Fruit fly (Drosophila melanogaster) whole organism, pupa: ENCODE data around the gene CG6125.
A peak's percentile ranks its signal among the peaks of the same experiment; 100 is the strongest.

Experiments
- CG10348 ChIP-seq: fragments of 200-800 bp; sonication (Bioruptor generic); IDR thresholded peaks from 2 replicates; pipeline ENCODE4 v1.3.6; 2022; ENCODE audit warnings: missing biosample characterization, missing genetic modification characterization
- CG12605 ChIP-seq: fragments of 200-800 bp; sonication (Bioruptor generic); IDR thresholded peaks from 2 replicates; pipeline ENCODE4 v1.3.6; 2022; ENCODE audit warnings: missing biosample characterization, missing genetic modification characterization
- CG13204 ChIP-seq: fragments of 200-800 bp; sonication (Bioruptor generic); optimal IDR thresholded peaks from 2 replicates; lab custom pipeline; 2018; ENCODE audit warnings: missing biosample characterization, mild to moderate bottlenecking, missing genetic modification characterization, moderate library complexity
- CG14655 ChIP-seq: fragments of 200-800 bp; sonication (Bioruptor generic); optimal IDR thresholded peaks from 3 replicates; lab custom pipeline; 2017; ENCODE audit warnings: mild to moderate bottlenecking, missing biosample characterization, missing genetic modification reagents, missing genetic modification characterization
- CG15710 ChIP-seq: fragments of 200-800 bp; sonication (Bioruptor generic); optimal IDR thresholded peaks from 2 replicates; lab custom pipeline; 2018; ENCODE audit warnings: missing biosample characterization, mild to moderate bottlenecking, missing genetic modification characterization, moderate library complexity
- CG17806 ChIP-seq: fragments of 200-800 bp; sonication (Bioruptor generic); optimal IDR thresholded peaks from 2 replicates; lab custom pipeline; 2018; ENCODE audit warnings: missing biosample characterization, mild to moderate bottlenecking, missing genetic modification characterization, moderate library complexity
- CG32121 ChIP-seq: fragments of 200-800 bp; sonication (Bioruptor generic); IDR thresholded peaks from 2 replicates; pipeline ENCODE4 v1.3.6; 2022; ENCODE audit warnings: missing biosample characterization, missing genetic modification characterization
- CG34367 ChIP-seq: fragments of 200-800 bp; sonication (Bioruptor generic); optimal IDR thresholded peaks from 2 replicates; lab custom pipeline; 2018; ENCODE audit warnings: missing biosample characterization, mild to moderate bottlenecking, missing genetic modification characterization
- CG4496 ChIP-seq: fragments of 200-800 bp; sonication (Bioruptor generic); IDR thresholded peaks from 3 replicates; pipeline ENCODE4 v1.3.6; 2022; ENCODE audit warnings: missing biosample characterization, missing genetic modification characterization
- CG8159 ChIP-seq: fragments of 200-800 bp; sonication (Bioruptor generic); optimal IDR thresholded peaks from 3 replicates; lab custom pipeline; 2018; ENCODE audit warnings: missing biosample characterization, mild to moderate bottlenecking, missing genetic modification characterization, moderate library complexity
- CG8301 ChIP-seq: fragments of 200-800 bp; sonication (Bioruptor generic); optimal IDR thresholded peaks from 2 replicates; lab custom pipeline; 2018; ENCODE audit warnings: missing biosample characterization, mild to moderate bottlenecking, missing genetic modification characterization
- CG9948 ChIP-seq: fragments of 200-800 bp; sonication (Bioruptor generic); optimal IDR thresholded peaks from 2 replicates; lab custom pipeline; 2018; ENCODE audit warnings: missing biosample characterization, mild to moderate bottlenecking, missing genetic modification characterization, moderate library complexity
- D1 ChIP-seq: fragments of 200-800 bp; sonication (Bioruptor generic); optimal IDR thresholded peaks from 2 replicates; lab custom pipeline; 2018; ENCODE audit warnings: missing biosample characterization, mild to moderate bottlenecking, missing genetic modification characterization, moderate library complexity
- EcR ChIP-seq: fragments of 200-800 bp; sonication (Bioruptor generic); optimal IDR thresholded peaks from 3 replicates; lab custom pipeline; 2019; ENCODE audit warnings: missing biosample characterization, missing genetic modification characterization, mild to moderate bottlenecking, moderate library complexity, missing genetic modification reagents
- Ets98B ChIP-seq: fragments of 200-800 bp; sonication (Bioruptor generic); IDR thresholded peaks from 2 replicates; pipeline ENCODE4 v1.3.6; 2022; ENCODE audit warnings: missing biosample characterization, missing genetic modification characterization
- Pif1A ChIP-seq: fragments of 200-800 bp; sonication (Bioruptor generic); optimal IDR thresholded peaks from 3 replicates; lab custom pipeline; 2016; ENCODE audit warnings: missing biosample characterization, missing genetic modification characterization
- Pif1B ChIP-seq: fragments of 200-800 bp; sonication (Bioruptor generic); optimal IDR thresholded peaks from 3 replicates; lab custom pipeline; 2016; ENCODE audit warnings: missing biosample characterization, missing genetic modification characterization
- Snoo ChIP-seq: fragments of 200-800 bp; sonication (Bioruptor generic); optimal IDR thresholded peaks from 3 replicates; lab custom pipeline; 2017; ENCODE audit warnings: missing biosample characterization, mild to moderate bottlenecking, missing genetic modification characterization, inconsistent platforms
- fd96Ca ChIP-seq: fragments of 200-800 bp; sonication (Bioruptor generic); IDR thresholded peaks from 3 replicates; pipeline ENCODE4 v1.3.6; 2022; ENCODE audit warnings: missing biosample characterization, missing genetic modification characterization
- gl ChIP-seq: fragments of 200-800 bp; sonication (Bioruptor generic); optimal IDR thresholded peaks from 2 replicates; lab custom pipeline; 2018; ENCODE audit warnings: missing biosample characterization, mild to moderate bottlenecking, missing genetic modification characterization
- rn ChIP-seq: fragments of 200-800 bp; sonication (Bioruptor generic); IDR thresholded peaks from 2 replicates; pipeline ENCODE4 v1.3.6; 2022; ENCODE audit warnings: missing biosample characterization, missing genetic modification characterization

The CG6125 gene

DNA sequence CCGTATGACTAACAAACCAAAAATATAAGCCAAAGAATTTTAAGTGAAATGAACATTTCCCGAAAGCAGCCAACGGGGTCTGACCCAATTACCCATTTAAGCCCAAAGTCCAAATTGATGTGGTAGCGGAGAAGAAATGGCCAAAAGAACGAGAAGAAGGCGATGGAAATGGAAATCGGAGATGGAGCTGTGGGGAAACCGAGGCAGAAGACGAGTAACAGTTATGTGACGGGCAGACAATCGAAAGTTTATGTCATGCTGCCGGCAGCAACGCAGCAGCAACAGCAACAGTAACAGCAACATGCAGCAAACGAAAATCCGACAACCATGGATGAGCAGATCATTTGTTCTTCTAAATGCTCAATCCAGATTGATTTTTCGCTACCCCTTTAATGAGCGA is 29.9 kb upstream of the CG6125 start:
- TF ChIP-seq rn (GFP tag; lab: Robert Waterston, UW) (no peak), CG8159 (no peak), CG8301 (tag; lab: Kevin White, UChicago) (no peak), gl (no peak), D1 (no peak), Ets98B (no peak), CG14655 (GFP tag; lab: Kevin White, UChicago) (no peak), Pif1B (GFP tag; lab: Kevin White, UChicago) (no peak), CG9948 (tag; lab: Kevin White, UChicago) (no peak), CG13204 (no peak), CG17806 (tag; lab: Kevin White, UChicago) (no peak)

DNA sequence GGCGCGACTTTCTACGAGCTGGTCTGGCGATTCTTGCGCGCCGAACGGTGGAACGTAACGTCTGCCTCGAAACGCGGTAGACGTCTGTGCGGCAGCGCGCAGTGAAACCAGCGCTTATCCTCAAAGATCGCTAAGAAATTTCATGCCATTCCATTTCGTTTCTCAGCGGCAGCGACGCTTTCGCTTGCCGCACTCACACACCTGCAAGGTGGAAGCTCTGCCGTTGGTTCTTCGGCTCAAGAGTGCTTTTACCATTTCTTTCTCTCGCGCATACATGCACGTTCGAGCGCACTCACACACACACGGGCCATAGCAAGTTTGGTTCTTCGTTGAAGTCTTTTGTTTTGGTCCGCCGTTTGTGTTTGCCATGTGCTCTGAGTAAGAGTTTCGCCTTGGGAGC is 27.8 kb upstream of the CG6125 start, which contains the start of gene CG6118:
Gene CG6118, minus strand, starts transcription at position 63 of the 400 bp plus-strand sequence.
- TF ChIP-seq gl (no peak), CG32121 (no peak), CG4496 (GFP tag; lab: Robert Waterston, UW) (0 out of 3 replicates have a peak, but pooled peaks have one; percentile 30), rn (GFP tag; lab: Robert Waterston, UW) (no peak), CG15710 (tag; lab: Kevin White, UChicago) (no peak)

DNA sequence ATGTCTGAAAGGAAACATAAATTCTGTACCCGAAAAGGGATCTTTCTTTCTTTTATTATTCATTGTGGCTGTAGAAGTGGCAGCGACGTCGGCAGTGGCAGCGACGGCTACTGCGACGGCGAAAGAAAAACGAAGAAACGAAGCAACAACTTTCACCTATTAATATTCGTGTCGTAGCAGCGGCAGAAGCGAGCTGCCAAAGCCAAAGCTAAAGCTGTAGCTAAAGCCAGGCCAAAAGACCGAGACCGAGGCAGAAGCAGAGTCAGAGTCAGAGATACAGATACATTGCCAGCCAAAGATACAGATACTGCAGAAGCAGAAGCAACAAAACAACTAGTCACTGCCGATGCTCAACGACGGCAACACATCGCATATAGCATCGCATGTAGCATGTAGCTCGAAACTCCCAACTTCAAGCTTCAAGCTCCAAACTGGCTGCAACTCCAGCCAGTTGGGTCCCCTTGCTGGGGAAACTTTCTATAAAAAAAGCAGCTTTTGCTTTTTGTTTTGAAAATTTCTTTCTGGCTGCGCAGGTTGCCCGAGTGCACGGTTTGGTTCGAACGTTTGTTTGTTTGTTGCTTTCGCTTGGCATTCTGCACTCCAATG is 26.6 kb upstream of the CG6125 start:
- TF ChIP-seq gl (no peak), CG34367 (tag; lab: Kevin White, UChicago) (no peak), CG4496 (GFP tag; lab: Robert Waterston, UW) (no peak), Ets98B (no peak), CG9948 (tag; lab: Kevin White, UChicago) (no peak), CG14655 (GFP tag; lab: Kevin White, UChicago) (no peak), CG17806 (tag; lab: Kevin White, UChicago) (no peak), CG10348 (GFP tag; lab: Robert Waterston, UW) (no peak), Snoo (tag; lab: Kevin White, UChicago) (no peak), CG8301 (tag; lab: Kevin White, UChicago) (no peak), fd96Ca (GFP tag; lab: Robert Waterston, UW) (no peak), CG12605 (no peak), CG8159 (no peak)
- TF ChIP-seq, all 21 proteins: peak for 0

DNA sequence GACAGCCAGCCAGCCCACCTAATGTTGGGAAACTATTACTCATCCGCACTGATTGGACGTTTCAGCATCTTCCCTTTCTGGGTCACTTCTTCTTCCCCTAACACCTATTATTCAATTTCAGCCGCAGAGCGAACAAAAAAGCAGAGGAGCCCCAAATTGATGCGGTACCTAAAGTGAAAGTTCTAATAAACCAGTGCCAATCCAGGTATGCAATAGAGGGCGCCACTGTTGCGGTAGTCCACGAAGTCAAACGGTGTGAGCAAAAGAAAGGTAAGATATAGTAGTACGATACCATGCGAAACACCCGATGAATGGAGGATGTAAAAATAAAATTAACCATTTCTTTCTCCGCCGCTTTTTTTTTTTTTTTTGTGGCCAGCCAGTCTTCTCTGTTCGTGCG is 24.3 kb upstream of the CG6125 start:
- TF ChIP-seq CG17806 (tag; lab: Kevin White, UChicago) (no peak), CG14655 (GFP tag; lab: Kevin White, UChicago) (no peak), D1 (no peak), CG15710 (tag; lab: Kevin White, UChicago) (no peak), CG4496 (GFP tag; lab: Robert Waterston, UW) (no peak), CG8159 (no peak), CG13204 (no peak), CG8301 (tag; lab: Kevin White, UChicago) (no peak), EcR (GFP tag; lab: Kevin White, UChicago) (no peak), rn (GFP tag; lab: Robert Waterston, UW) (no peak), CG10348 (GFP tag; lab: Robert Waterston, UW) (no peak)
- TF ChIP-seq, all 21 proteins: peak for 0

DNA sequence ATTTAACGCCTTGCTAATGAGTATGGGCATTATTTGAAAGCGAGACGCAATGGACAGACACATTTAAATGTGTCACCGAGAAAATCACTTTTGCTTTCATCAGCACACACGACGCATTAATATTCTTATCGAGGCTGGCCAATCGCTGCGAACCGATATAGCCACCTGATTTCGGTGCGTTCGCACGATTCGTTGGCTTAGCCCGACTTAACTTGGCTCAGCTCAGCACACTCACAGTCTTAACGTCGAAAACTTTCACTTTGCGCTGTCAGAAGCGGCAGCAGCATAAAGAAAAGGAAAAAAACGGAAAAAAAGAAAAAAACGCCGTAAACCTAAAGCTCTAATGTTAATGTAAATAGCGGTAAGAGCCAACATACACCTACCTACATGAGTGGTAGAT is 23.5 kb upstream of the CG6125 start:
- TF ChIP-seq CG8159, result no peak
- no peak for TF ChIP-seq D1
- no peak for TF ChIP-seq fd96Ca (GFP tag; lab: Robert Waterston, UW)
- TF ChIP-seq CG8301 (tag; lab: Kevin White, UChicago), result no peak
- TF ChIP-seq, all 21 proteins: peak for 0

DNA sequence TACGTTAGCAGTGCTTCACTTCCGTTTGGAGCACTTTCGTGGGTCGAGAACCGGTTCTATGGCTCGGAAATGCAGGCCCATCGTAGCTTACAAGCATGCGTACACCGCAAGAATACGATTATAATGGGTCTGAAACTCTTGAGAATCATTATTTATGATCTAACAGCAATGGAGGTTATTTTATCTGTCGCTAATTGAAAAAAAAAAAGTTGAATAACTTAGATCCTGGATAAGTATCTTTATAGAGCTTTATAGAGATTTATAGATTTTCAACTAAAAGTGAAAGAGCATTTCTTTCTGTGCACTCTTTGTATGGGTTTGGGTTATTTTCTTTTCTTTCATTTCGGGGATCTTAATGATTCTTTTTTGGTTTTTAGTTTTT is 20.9 kb upstream of the CG6125 start:
- TF ChIP-seq Pif1B (GFP tag; lab: Kevin White, UChicago) (peak; percentile 55), CG10348 (GFP tag; lab: Robert Waterston, UW) (no peak), Ets98B (peak; percentile 35; the same call in 1 of the 2 replicates), EcR (GFP tag; lab: Kevin White, UChicago) (no peak), CG8301 (tag; lab: Kevin White, UChicago) (peak; percentile 86), rn (GFP tag; lab: Robert Waterston, UW) (no peak), CG9948 (tag; lab: Kevin White, UChicago) (peak; percentile 65), Snoo (tag; lab: Kevin White, UChicago) (peak; percentile 85), CG14655 (GFP tag; lab: Kevin White, UChicago) (peak; percentile 86), CG8159 (peak; percentile 59), Pif1A (peak; percentile 69), CG15710 (tag; lab: Kevin White, UChicago) (peak; percentile 54), fd96Ca (GFP tag; lab: Robert Waterston, UW) (peak; percentile 29; the same call in 1 of the 3 replicates), gl (no peak), CG32121 (peak; percentile 35; the same call in 1 of the 2 replicates), CG13204 (peak; percentile 5), CG12605 (peak; percentile 35; the same call in 1 of the 2 replicates), D1 (peak; percentile 25), CG17806 (tag; lab: Kevin White, UChicago) (peak; percentile 46), CG4496 (GFP tag; lab: Robert Waterston, UW) (peak; percentile 49; the same call in 2 of the 3 replicates), CG34367 (tag; lab: Kevin White, UChicago) (peak; percentile 42)
